Fruit fly (Drosophila melanogaster): Measurements from ENCODE around the gene CG3568.

CG3568 gene

DNA sequence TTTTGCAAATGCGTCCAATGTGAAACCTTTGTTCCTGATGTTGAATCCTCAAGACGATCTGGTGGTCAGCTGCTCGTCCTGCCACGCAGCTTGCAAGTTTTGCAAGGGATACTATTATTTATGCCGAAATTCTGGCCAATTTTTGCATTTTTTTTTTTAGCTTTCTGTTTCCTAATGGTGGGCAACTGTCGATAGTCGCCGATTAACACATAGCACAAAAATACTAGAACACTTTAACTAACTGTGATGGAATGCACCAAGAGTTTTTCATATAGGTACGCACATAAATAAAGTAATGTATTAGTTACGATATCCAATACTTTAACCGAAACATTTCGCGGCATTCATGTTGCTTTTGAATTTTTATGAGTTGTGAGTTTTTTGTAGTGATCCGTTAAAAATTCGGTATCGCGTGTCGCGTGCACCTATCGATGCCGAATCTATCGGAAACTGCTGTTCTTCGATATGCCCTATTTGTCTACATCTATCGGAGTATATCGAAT lies 1.9 kb upstream of the CG3568 start, which contains the start of the genes rb and CHOp24 (continued):
- no peak for TF ChIP-seq Sry-β (GFP tag; optimal IDR thresholded peaks at IDR 0.05)
- no peak for TF ChIP-seq aop (GFP tag; IDR thresholded peaks at IDR 0.05)
- TF ChIP-seq Doc3 (GFP tag; IDR thresholded peaks at IDR 0.05; ENCODE audit: partially characterized antibody), result peak; percentile 88
- TF ChIP-seq CG4424 (GFP tag; optimal IDR thresholded peaks at IDR 0.05), result no peak
- TF ChIP-seq Lpt (GFP tag; optimal IDR thresholded peaks at IDR 0.05), result no peak
- TF ChIP-seq CG12744 (GFP tag; optimal IDR thresholded peaks at IDR 0.05), result no peak
- TF ChIP-seq sima (GFP tag; optimal IDR thresholded peaks at IDR 0.05), result no peak
- no peak for TF ChIP-seq HmgZ (tag; optimal IDR thresholded peaks at IDR 0.05)
- peak; percentile 51 for TF ChIP-seq Xbp1 (GFP tag; optimal IDR thresholded peaks at IDR 0.05)
- no peak for TF ChIP-seq CG18764 (GFP tag; optimal IDR thresholded peaks at IDR 0.05)
- peak; percentile 51 for TF ChIP-seq CG4617 (GFP tag; optimal IDR thresholded peaks at IDR 0.05; ENCODE audit: borderline replicate concordance)
- peak; percentile 68 for TF ChIP-seq CG9797 (GFP tag; optimal IDR thresholded peaks at IDR 0.05)
- no peak for TF ChIP-seq Adf1 (GFP tag; IDR thresholded peaks at IDR 0.05)
- TF ChIP-seq CG14860 (GFP tag; IDR thresholded peaks at IDR 0.05; ENCODE audit: partially characterized antibody), result peak; percentile 96
- TF ChIP-seq CG11504 (tag; optimal IDR thresholded peaks at IDR 0.05), result no peak
- peak; percentile 52 for TF ChIP-seq lilli (GFP tag; optimal IDR thresholded peaks at IDR 0.05)
- no peak for TF ChIP-seq CG3838 (GFP tag; optimal IDR thresholded peaks at IDR 0.05)
- TF ChIP-seq CG10209 (GFP tag; optimal IDR thresholded peaks at IDR 0.05), result no peak
- no peak for TF ChIP-seq CG1832 (GFP tag; optimal IDR thresholded peaks at IDR 0.05)
- TF ChIP-seq CG15011 (GFP tag; optimal IDR thresholded peaks at IDR 0.05), result no peak
- peak; percentile 43 for TF ChIP-seq Nf-YC (tag; optimal IDR thresholded peaks at IDR 0.05)
- TF ChIP-seq gfzf (GFP tag; optimal IDR thresholded peaks at IDR 0.05), result peak; percentile 50
- peak; percentile 70 for TF ChIP-seq pzg (GFP tag; optimal IDR thresholded peaks at IDR 0.05)
- peak; percentile 17; the same call in 1 of the 2 replicates for TF ChIP-seq CG3847 (GFP tag; IDR thresholded peaks at IDR 0.05)
- TF ChIP-seq Hey (tag; optimal IDR thresholded peaks at IDR 0.05), result no peak
- no peak for TF ChIP-seq da (GFP tag; optimal IDR thresholded peaks at IDR 0.05)
- TF ChIP-seq ken (GFP tag; IDR thresholded peaks at IDR 0.05), result no peak
- TF ChIP-seq Med (GFP tag), result peak; percentile 86
- no peak for TF ChIP-seq CG8359 (GFP tag; optimal IDR thresholded peaks at IDR 0.05; ENCODE audit: borderline replicate concordance)
- TF ChIP-seq E2f2 (GFP tag; IDR thresholded peaks at IDR 0.05), result peak; percentile 18; the same call in 1 of the 2 replicates
- TF ChIP-seq CG9817 (tag; optimal IDR thresholded peaks at IDR 0.05), result peak; percentile 16
- no peak for TF ChIP-seq tup (GFP tag; optimal IDR thresholded peaks at IDR 0.05)
- no peak for TF ChIP-seq CG3407 (GFP tag; optimal IDR thresholded peaks at IDR 0.05)
- TF ChIP-seq Drgx (GFP tag; IDR thresholded peaks at IDR 0.05), result no peak
- TF ChIP-seq Lhr (GFP tag; optimal IDR thresholded peaks at IDR 0.05), result peak; percentile 10
- peak; percentile 47 for TF ChIP-seq CG17359 (tag; optimal IDR thresholded peaks at IDR 0.05)
- TF ChIP-seq H15 (GFP tag; IDR thresholded peaks at IDR 0.05), result no peak
- TF ChIP-seq sob (GFP tag; IDR thresholded peaks at IDR 0.05), result peak; percentile 28; the same call in 1 of the 2 replicates
- peak; percentile 79 for TF ChIP-seq trem (tag; optimal IDR thresholded peaks at IDR 0.05)
- no peak for TF ChIP-seq onecut (GFP tag; IDR thresholded peaks at IDR 0.05)
- TF ChIP-seq CG15601 (tag; optimal IDR thresholded peaks at IDR 0.05), result no peak
- peak; percentile 57 for TF ChIP-seq zfh2 (GFP tag; optimal IDR thresholded peaks at IDR 0.05)
- no peak for TF ChIP-seq en (GFP tag; optimal IDR thresholded peaks at IDR 0.05)
- no peak for TF ChIP-seq CG17328 (GFP tag; IDR thresholded peaks at IDR 0.05)
- no peak for TF ChIP-seq CG6765 (GFP tag; optimal IDR thresholded peaks at IDR 0.05)
- TF ChIP-seq emc (GFP tag; optimal IDR thresholded peaks at IDR 0.05), result no peak
- TF ChIP-seq CG15269 (tag; optimal IDR thresholded peaks at IDR 0.05), result no peak
- TF ChIP-seq CG14667 (GFP tag; IDR thresholded peaks at IDR 0.05), result no peak
- no peak for TF ChIP-seq gt (GFP tag; IDR thresholded peaks at IDR 0.05)
- no peak for TF ChIP-seq tgo (GFP tag; IDR thresholded peaks at IDR 0.05)
- TF ChIP-seq exex (tag; optimal IDR thresholded peaks at IDR 0.05), result no peak
